Worm (Caenorhabditis elegans): ENCODE data around the gene C05D11.5.

Gene C05D11.5

ce11 chrIII:6405121-6405520 is 6.7 kb downstream of the C05D11.5 start:
- TF ChIP-seq elt-2 (tag; optimal IDR thresholded peaks at IDR 0.05) = no peak
- TF ChIP-seq ceh-82 (tag; optimal IDR thresholded peaks at IDR 0.05) = no peak
- peak; percentile 4 for TF ChIP-seq C16A3.4 (tag; optimal IDR thresholded peaks at IDR 0.05)
- TF ChIP-seq lir-3 (tag; optimal IDR thresholded peaks at IDR 0.05; ENCODE audit: poor library complexity) = peak; percentile 4
- no peak for TF ChIP-seq nhr-77 (tag; optimal IDR thresholded peaks at IDR 0.05)
- no peak for TF ChIP-seq unc-86 (tag; optimal IDR thresholded peaks at IDR 0.05)
- no peak for TF ChIP-seq ama-1 (optimal IDR thresholded peaks at IDR 0.05)
- TF ChIP-seq mep-1 (tag; optimal IDR thresholded peaks at IDR 0.05) = peak; percentile 10
- no peak for TF ChIP-seq sox-4 (tag; optimal IDR thresholded peaks at IDR 0.05)
- no peak for TF ChIP-seq pax-3 (tag; optimal IDR thresholded peaks at IDR 0.05)
- no peak for TF ChIP-seq aha-1 (tag; optimal IDR thresholded peaks at IDR 0.05)
- no peak for TF ChIP-seq C34B4.2 (tag; optimal IDR thresholded peaks at IDR 0.05)
- TF ChIP-seq nhr-19 (GFP tag; conservative IDR thresholded peaks at IDR 0.05) = peak; percentile 39
- TF ChIP-seq jun-1 (tag; optimal IDR thresholded peaks at IDR 0.05) = no peak
- peak; percentile 63 for TF ChIP-seq snu-23 (GFP tag; optimal IDR thresholded peaks at IDR 0.05)
- TF ChIP-seq nhr-90 (tag; optimal IDR thresholded peaks at IDR 0.05; ENCODE audit: poor library complexity) = no peak
- TF ChIP-seq hlh-4 (tag; optimal IDR thresholded peaks at IDR 0.05) = no peak
- no peak for TF ChIP-seq hpl-2 (GFP tag; optimal IDR thresholded peaks at IDR 0.05)
- TF ChIP-seq efl-3 (GFP tag; optimal IDR thresholded peaks at IDR 0.05) = no peak
- no peak for TF ChIP-seq ceh-8 (GFP tag; optimal IDR thresholded peaks at IDR 0.05)
- peak; percentile 43 to 57 for TF ChIP-seq lsy-2 (tag; optimal IDR thresholded peaks at IDR 0.05)
- no peak for TF ChIP-seq fkh-8 (tag; optimal IDR thresholded peaks at IDR 0.05)
- TF ChIP-seq nhr-237 (tag; optimal IDR thresholded peaks at IDR 0.05) = no peak
- peak; percentile 65 for TF ChIP-seq rnt-1 (tag; optimal IDR thresholded peaks at IDR 0.05)
- no peak for TF ChIP-seq fkh-10 (GFP tag; optimal IDR thresholded peaks at IDR 0.05)
- no peak for TF ChIP-seq C04F5.9 (tag; optimal IDR thresholded peaks at IDR 0.05)
- TF ChIP-seq unc-130 (tag; optimal IDR thresholded peaks at IDR 0.05) = no peak
- no peak for TF ChIP-seq lin-39 (tag; optimal IDR thresholded peaks at IDR 0.05)
- no peak for TF ChIP-seq aly-2 (tag; optimal IDR thresholded peaks at IDR 0.05)
- no peak for TF ChIP-seq sptf-1 (tag; optimal IDR thresholded peaks at IDR 0.05)
- no peak for TF ChIP-seq irx-1 (tag; optimal IDR thresholded peaks at IDR 0.05)
- TF ChIP-seq grh-1 (GFP tag; IDR thresholded peaks at IDR 0.05) = no peak
- TF ChIP-seq unc-62 (GFP tag; optimal IDR thresholded peaks at IDR 0.05) = no peak
- TF ChIP-seq skn-1 (tag; optimal IDR thresholded peaks at IDR 0.05) = peak; percentile 29
- TF ChIP-seq pag-3 (tag; optimal IDR thresholded peaks at IDR 0.05; ENCODE audit: borderline replicate concordance, insufficient read depth) = no peak
- TF ChIP-seq pqm-1 (tag; optimal IDR thresholded peaks at IDR 0.05) = no peak
- no peak for TF ChIP-seq blmp-1 (tag; optimal IDR thresholded peaks at IDR 0.05)
- no peak for TF ChIP-seq mab-9 (GFP tag; IDR thresholded peaks at IDR 0.05)
- TF ChIP-seq sup-37 (GFP tag; optimal IDR thresholded peaks at IDR 0.05) = no peak
- TF ChIP-seq lin-14 (GFP tag; optimal IDR thresholded peaks at IDR 0.05) = peak; percentile 71
- no peak for TF ChIP-seq xbp-1 (tag; optimal IDR thresholded peaks at IDR 0.05)
- no peak for TF ChIP-seq tbx-2 (tag; optimal IDR thresholded peaks at IDR 0.05)
- no peak for TF ChIP-seq nhr-76 (tag; optimal IDR thresholded peaks at IDR 0.05)
- TF ChIP-seq zip-4 (GFP tag; optimal IDR thresholded peaks at IDR 0.05) = no peak
- no peak for TF ChIP-seq mef-2 (tag; optimal IDR thresholded peaks at IDR 0.05)
- TF ChIP-seq fos-1 (tag; optimal IDR thresholded peaks at IDR 0.05) = no peak
- TF ChIP-seq nhr-85 (tag) = no peak
- TF ChIP-seq nhr-71 (tag; optimal IDR thresholded peaks at IDR 0.05) = peak; percentile 80
- TF ChIP-seq ztf-4 (tag; optimal IDR thresholded peaks at IDR 0.05) = peak; percentile 36
- TF ChIP-seq snpc-4 (tag; optimal IDR thresholded peaks at IDR 0.05) = no peak
- no peak for TF ChIP-seq nhr-12 (tag; optimal IDR thresholded peaks at IDR 0.05)
- TF ChIP-seq ets-5 (GFP tag; IDR thresholded peaks at IDR 0.05) = no peak
- no peak for TF ChIP-seq zag-1 (tag; optimal IDR thresholded peaks at IDR 0.05)
- TF ChIP-seq nhr-20 (tag; optimal IDR thresholded peaks at IDR 0.05) = peak; percentile 30
- TF ChIP-seq fkh-4 (tag; optimal IDR thresholded peaks at IDR 0.05; ENCODE audit: borderline replicate concordance) = no peak

Measured in whole organism, L1 larva.